Worm (Caenorhabditis elegans) whole organism, L2 larva: ENCODE results near the gene Y39H10B.3.

Source experiments
- aly-2 ChIP-seq: fragments of 150-350 bp; optimal IDR thresholded peaks from 2 replicates; lab custom pipeline; 2014; ENCODE audit warnings: missing biosample characterization, missing genetic modification characterization
- blmp-1 ChIP-seq: sonication (generic microtip); optimal IDR thresholded peaks from 2 replicates; lab custom pipeline; 2017; ENCODE audit warnings: missing genetic modification characterization, mild to moderate bottlenecking, missing compliant biosample characterization, antibody characterized with exemption, moderate library complexity; ENCODE audit not compliant: insufficient read depth
- ceh-16 ChIP-seq: fragments of 150-350 bp; optimal IDR thresholded peaks from 2 replicates; lab custom pipeline; 2014; ENCODE audit warnings: missing biosample characterization, missing genetic modification characterization
- ceh-82 ChIP-seq: fragments of 150-350 bp; optimal IDR thresholded peaks from 2 replicates; lab custom pipeline; 2014; ENCODE audit warnings: missing biosample characterization, missing genetic modification characterization
- lin-11 ChIP-seq: fragments of 150-350 bp; sonication (generic microtip); optimal IDR thresholded peaks from 2 replicates; lab custom pipeline; 2014; ENCODE audit warnings: missing biosample characterization, missing genetic modification characterization, inconsistent platforms, mixed read lengths
- lsy-2 ChIP-seq, 2 experiments: fragments of 150-350 bp in 1 of 2; sonication (generic microtip) in 1 of 2; optimal IDR thresholded peaks; 2 replicates each; lab custom pipeline; 2014 to 2017; ENCODE audit warnings: missing biosample characterization in 2 of 2, missing genetic modification characterization in 2 of 2
- mdl-1 ChIP-seq, 2 experiments: fragments of 150-350 bp in 1 of 2; sonication (generic microtip) in 1 of 2; optimal IDR thresholded peaks; 2 replicates each; lab custom pipeline; 2017; ENCODE audit warnings: missing biosample characterization in 2 of 2, missing genetic modification characterization in 2 of 2
- skn-1 ChIP-seq: sonication (generic microtip); optimal IDR thresholded peaks from 2 replicates; lab custom pipeline; 2017; ENCODE audit warnings: missing biosample characterization, missing genetic modification characterization
- sma-9 ChIP-seq, 2 experiments: fragments of 150-350 bp in 1 of 2; sonication (generic microtip) in 1 of 2; optimal IDR thresholded peaks; 2 replicates each; lab custom pipeline; 2014 to 2016; ENCODE audit warnings: missing genetic modification characterization in 2 of 2, mild to moderate bottlenecking in 1 of 2, missing biosample characterization in 1 of 2, missing compliant biosample characterization in 1 of 2, missing genetic modification reagents in 1 of 2, moderate library complexity in 1 of 2

DNA sequence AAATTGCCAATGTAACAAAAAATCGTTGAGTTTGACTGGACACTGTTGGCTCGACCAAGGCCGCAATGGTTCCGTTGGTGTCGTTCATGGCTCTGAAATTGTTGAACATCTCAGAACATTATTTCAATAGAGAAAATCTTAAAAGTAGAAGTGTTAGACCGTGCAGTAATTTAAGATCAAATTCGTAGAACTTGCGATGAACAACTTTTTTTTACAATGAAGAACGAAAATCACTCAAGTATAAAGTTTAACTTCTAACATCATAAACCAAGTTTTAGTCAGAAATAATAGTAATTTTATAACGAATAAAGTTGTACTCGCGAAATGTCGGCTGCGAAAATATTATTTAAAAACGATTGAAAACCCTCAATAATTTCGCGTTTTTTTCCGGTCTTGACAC is 33.5 kb upstream of the Y39H10B.3 start, which contains the start of gene srx-41:
- TF ChIP-seq blmp-1 (tag; lab: Kevin White, UChicago) (no peak), skn-1 (no peak), sma-9 (GFP tag; optimal IDR thresholded peaks at IDR 0.05; lab: Kevin White, UChicago) (no peak), sma-9 (tag; optimal IDR thresholded peaks at IDR 0.05; lab: Kevin White, UChicago) (no peak), mdl-1 (tag; optimal IDR thresholded peaks at IDR 0.05; lab: Kevin White, UChicago) (no peak), lin-11 (no peak), aly-2 (tag; lab: Kevin White, UChicago) (no peak), ceh-16 (tag; lab: Kevin White, UChicago) (no peak), lsy-2 (tag; optimal IDR thresholded peaks at IDR 0.05; lab: Kevin White, UChicago) (no peak), ceh-82 (no peak)
